Fruit fly (Drosophila melanogaster) whole organism, larva: ENCODE data around the gene dpr3.

Experiments used
- noc ChIP-seq: fragments of 200-800 bp; sonication (Bioruptor generic); optimal IDR thresholded peaks from 3 replicates; lab custom pipeline; 2019; ENCODE audit warnings: missing biosample characterization, mild to moderate bottlenecking, missing genetic modification characterization, moderate library complexity

The dpr3 gene

DNA sequence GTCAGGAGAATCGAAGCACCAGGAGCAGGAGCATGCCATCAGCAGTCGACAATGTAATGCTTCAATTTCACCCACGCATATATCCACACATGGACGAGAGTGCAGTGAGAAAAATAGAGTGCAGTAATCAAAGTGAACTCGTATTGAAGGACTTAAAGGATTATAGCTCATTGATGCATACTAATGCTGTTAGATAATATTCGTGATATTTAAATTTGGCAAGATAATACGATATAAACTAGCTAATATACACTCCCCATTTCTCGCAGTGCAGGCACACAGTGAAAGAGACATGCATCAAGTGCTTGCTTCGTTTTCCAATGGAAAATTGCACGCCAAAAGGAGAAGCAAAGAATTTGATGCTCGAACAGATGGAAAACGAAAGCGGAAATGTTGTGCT lies 36.7 kb downstream of the dpr3 start:
- TF ChIP-seq noc (tag; lab: Kevin White, UChicago) = no peak

DNA sequence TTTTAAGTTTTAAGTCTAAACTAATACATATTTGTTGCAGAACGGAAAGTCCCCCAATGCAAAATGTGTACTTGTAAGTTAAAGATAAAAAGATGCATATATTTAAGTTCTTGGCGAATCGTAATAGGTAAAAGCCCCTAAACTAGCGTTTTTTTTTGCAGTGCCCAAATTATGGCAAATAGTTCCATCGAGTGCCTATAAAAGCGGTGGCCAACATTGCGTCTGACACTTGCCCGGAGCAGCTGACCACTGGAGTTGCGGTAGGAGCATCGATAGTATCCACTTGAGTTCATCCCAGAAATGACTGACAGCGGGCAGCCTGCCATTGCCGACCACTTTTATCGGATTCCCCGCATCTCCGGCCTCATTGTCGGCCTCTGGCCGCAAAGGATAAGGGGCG lies 55.4 kb downstream of the dpr3 start, which contains the start of gene Or22c:
Gene Or22c (plus strand): TSS at position 301 of the 400 bp plus-strand sequence.
- no peak for TF ChIP-seq noc (tag; lab: Kevin White, UChicago)

DNA sequence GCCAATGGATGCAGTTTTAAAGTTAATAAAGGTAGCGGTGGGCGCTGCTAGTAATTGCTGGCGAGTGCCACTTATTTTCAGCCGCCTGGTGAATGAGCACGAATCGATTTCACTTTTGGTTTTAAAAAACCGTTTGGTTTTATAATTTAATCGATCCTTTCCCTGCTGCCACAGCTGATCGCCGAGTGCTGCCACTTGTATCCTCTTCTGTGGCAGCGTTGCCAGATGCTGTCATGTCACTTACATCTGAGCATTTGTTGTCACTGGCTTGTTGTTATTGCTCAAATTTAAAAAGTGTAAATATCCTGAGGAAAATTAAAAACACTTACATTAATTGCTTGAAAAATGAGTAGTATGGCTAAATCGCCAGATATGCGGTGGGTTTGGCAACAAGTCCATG lies 64.4 kb downstream of the dpr3 start, which contains the start of gene Kebab:
Gene Kebab (plus strand): TSS at position 230 of the 400 bp plus-strand sequence.
- TF ChIP-seq noc (tag; lab: Kevin White, UChicago) = no peak

DNA sequence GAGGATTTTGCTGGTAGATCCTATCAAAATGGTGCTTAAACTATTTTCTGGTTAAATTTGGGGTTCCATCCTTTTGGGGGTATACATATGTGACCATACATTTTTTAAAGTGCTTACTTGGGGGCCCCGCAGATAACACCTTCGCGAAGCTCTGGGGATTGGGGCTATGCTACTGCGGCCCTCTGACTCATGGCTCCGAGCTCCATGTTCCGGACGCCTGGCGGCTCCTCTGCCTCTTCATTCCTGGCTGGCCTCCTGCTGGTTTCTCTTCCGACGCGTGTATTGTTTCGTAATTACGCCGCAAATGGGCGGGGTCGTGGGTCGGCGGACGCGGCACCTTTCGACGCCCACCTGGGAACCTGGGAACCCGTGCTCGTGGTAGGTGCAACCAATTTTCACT lies 64.9 kb downstream of the dpr3 start:
- TF ChIP-seq noc (tag; lab: Kevin White, UChicago) = no peak

DNA sequence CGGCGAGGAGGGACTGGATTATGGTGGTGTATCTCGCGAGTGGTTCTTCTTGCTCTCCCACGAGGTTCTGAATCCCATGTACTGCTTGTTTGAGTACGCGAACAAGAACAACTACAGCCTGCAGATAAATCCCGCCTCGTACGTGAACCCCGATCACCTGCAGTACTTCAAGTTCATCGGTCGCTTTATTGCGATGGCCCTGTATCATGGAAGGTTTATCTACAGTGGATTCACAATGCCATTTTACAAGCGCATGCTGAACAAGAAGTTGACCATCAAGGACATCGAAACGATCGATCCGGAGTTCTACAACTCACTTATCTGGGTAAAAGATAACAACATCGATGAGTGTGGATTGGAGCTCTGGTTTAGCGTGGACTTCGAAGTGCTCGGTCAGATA lies 67.6 kb downstream of the dpr3 start:
- TF ChIP-seq noc (tag; lab: Kevin White, UChicago) = no peak

DNA sequence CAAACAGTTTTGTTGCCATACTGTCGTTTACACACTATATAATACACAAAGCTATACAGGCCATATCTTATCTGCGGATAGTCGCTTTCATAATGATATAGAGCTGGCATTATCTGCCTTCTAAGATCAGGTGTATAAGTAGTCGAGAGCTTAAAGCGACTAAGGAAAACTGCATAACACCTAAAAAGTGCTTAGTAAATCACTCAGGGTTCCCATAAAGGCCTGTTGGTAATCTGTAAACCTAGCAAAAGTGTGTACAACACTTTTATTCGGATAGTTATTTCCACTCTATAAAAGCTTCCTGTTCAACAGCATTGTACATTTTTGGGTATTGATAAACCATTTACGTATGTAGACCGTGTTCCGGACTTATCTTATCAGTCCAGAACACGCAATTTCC lies 70.2 kb downstream of the dpr3 start:
- no peak for TF ChIP-seq noc (tag; lab: Kevin White, UChicago)

DNA sequence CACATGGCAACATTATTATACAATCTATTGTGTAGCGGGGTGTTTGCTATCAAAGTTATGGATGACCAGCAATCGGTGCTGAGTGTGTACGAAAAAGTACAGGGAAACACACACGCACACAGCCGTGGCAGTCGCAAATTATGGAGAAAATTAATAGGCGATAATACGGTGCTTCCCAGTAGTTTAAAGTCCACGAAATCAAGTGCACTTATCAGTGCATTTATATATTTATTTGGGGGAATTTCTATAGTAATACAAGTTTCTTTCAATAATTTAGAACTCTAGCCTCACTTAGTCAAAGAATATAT lies 70.8 kb downstream of the dpr3 start:
- no peak for TF ChIP-seq noc (tag; lab: Kevin White, UChicago)

DNA sequence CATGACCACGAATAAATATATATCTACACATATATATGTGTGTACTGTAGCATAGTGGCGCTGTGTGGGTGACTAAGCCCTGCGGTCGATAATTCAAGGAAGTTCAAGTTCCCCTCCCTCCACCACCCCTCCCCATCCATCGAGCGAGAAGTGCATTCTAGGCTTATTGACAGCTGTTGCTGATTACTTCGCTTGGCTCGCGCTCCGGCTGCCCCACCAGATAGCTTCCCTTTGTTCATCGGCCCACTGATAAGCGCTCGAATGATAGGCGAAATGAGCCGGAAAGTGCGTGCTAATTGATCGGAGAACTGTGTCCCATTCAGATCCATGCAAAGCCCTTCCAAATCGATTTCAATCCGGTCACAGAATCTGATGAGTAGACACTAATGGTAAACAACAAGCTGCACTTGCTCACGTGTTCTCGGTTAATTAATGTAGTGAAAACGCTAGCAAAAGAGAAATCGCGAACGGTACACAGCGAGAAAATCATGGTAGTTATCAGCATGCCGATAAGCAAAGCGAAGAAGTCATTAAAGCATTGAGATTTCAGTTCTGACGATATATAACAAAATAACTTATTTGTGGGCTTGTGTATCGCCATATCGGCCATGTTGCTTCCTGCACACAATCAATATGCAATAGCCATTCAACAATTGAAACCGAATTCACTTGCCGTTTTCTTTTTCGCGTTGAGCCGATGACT lies 71.3 kb downstream of the dpr3 start:
- no peak for TF ChIP-seq noc (tag; lab: Kevin White, UChicago)

DNA sequence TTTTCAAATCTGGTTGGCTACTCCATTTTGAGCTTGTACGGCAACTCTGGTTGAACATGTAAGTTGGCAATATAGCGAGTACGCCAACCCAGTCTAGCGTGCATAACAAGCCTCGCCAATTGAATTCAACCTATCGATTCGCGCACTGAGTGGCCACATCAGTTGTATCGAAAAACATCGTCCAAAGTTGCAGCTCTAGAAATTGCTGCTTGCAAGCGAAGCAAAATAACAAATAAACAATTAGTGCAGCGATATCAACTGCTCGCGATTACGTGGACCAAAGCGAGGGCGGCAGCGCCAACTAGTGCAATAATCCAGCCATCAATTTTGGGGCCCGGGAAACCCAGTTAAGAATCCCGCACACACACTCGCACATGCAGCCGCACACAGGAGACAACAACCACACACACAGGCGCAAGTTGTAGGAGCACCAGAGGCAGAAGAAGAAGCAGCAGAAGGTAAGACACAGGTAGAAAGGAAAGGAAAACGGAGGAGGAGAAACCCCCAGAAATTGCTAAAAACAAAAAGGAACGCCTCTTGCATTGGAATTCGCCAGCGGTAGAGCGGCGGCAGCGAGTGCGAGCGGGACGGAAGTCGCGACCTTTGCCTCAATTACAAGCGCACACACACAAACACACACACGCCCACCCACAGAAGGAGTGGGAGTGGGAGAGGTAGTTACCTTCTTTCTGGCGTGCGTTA lies 72.0 kb downstream of the dpr3 start:
- no peak for TF ChIP-seq noc (tag; lab: Kevin White, UChicago)

DNA sequence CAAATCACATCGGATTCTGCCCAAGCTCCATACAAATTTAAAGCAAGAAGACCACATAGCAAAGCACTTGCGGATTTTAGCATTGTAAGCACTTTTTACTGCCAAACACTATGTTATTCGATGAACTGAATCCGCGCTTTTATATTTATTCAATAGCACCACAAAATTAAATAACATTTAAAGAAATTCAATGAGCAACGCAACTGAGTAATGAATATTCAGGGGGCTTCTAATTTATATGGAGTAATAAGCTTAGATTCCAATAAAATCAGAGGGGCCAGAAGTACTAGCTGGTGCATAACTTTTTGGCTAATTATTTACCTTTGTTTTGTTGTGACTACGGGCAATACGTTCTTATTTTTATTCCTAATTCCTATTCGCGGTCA lies 72.5 kb downstream of the dpr3 start, which contains the start of gene lectin-22C:
Gene lectin-22C (minus strand): TSS at position 101 of the 386 bp plus-strand sequence.
- no peak for TF ChIP-seq noc (tag; lab: Kevin White, UChicago)

DNA sequence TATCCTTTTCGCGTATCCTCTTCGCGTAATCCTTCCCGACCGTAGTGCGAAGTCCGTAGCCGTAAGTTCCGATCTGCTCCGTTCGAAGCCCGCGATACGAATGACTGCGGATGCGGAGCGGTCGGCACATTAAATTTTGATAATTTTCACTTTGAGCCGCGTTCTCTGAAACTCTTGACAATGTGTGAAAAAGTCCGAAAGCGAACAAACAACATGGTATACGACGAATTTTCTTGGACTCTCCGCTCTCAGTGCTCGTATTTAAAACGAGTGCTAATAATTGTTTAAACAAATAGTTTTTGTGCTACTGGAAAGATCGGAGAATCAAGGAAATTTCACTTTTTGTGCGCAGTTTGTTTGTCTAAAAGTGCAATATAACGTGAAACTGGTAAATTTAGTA lies 73.7 kb downstream of the dpr3 start, which contains the start of gene CG42296:
Gene CG42296 (minus strand): TSS at position 101 of the 400 bp plus-strand sequence.
- TF ChIP-seq noc (tag; lab: Kevin White, UChicago) = no peak

DNA sequence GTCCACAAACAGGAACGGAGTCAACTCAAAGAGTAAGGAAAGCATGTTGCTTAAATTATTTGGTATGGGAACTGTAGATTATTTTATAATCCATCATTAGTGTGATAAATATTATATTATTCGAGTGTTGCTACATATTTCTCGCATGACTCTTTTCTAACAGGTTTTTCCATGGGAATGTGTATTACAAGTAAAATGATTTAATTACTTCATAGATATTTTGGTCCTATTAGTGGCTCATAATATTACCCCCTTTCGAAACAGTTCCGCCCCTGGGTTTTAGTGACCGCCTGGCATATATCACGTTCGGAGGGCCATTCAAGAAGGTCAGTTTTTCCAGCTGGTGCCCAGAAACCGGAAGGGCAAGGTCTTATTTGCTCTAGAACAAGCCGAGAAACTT lies 77.6 kb downstream of the dpr3 start:
- TF ChIP-seq noc (tag; lab: Kevin White, UChicago) = no peak

DNA sequence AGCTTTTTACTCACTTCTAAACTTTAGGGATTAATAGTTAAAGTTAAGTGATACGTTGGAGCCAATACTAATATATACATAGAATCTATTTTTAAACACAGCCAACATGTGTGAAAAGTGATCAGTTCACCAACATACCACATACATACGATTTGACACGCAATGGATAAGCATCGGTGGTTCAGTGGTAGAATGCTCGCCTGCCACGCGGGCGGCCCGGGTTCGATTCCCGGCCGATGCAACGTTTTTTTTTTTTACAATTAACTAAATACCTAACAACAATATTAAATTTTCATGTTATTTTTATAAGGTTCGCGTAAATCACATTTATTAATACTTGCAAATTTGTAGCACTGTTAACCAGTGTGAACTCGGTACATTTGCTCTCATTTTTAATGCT lies 78.2 kb downstream of the dpr3 start:
- TF ChIP-seq noc (tag; lab: Kevin White, UChicago) = no peak

DNA sequence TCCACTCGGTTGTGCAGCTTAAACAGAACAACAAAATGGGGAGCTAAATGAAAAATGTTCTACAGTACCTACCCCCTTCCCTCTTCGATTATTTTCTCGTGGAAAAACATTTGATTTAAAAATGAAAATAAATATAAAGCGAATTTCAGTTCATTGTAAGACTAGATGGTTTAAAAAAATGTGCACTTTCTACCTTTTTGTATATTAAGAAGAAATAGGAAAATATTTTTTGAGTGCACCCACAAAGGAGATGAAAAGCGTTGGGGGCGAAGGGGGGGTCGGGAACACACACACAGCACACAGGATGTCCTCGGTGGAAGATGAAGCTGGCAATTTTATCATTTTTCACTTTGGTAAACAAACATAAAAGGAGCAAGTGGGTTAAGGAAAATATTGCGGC lies 86.9 kb downstream of the dpr3 start:
- no peak for TF ChIP-seq noc (tag; lab: Kevin White, UChicago)

DNA sequence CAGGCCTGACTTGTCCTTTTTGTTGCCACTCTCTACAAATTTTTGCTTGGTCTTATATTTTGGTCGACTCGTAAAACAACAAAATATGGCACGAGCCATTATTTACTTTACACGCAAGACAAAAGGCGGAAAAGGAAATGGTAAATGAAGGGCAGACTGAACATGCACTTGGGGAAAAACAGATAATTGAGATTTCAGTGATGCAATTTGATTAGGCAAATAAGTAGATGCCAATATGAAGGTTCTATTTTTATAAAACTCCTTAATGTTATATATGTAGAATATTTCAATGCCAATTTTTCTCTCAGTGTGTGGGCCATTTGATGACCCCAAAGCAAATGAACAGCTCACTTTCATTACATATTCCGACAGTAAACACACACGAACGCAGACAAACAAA lies 94.5 kb downstream of the dpr3 start:
- TF ChIP-seq noc (tag; lab: Kevin White, UChicago) = no peak

DNA sequence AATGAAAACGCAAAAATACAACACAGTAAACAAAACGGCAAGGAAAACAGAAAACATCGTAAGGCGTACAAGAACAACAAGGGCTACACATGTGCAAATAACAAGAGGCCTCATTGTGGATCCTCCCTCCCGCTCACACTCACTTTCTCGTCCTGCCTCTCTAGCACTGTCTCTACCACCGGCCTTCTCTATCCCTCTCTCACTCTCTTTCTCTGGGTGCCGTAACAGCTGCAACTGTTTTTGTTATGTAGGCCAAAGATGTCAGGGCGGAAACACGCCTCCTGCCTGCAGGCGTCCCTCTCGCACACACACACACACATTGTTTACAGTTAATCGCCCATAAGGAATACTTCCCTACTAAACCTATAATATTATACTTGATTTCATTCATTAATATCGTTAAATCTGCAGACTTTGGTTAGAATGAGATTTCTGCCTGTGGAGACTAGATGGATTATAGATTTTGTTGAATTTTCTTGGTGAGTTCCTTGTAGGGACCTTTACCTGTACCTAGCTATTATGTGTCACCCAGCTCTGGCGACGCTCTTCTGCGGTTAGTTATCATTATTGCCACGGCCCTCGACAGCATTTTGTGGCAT lies 95.7 kb downstream of the dpr3 start:
- TF ChIP-seq noc (tag; lab: Kevin White, UChicago) = no peak

DNA sequence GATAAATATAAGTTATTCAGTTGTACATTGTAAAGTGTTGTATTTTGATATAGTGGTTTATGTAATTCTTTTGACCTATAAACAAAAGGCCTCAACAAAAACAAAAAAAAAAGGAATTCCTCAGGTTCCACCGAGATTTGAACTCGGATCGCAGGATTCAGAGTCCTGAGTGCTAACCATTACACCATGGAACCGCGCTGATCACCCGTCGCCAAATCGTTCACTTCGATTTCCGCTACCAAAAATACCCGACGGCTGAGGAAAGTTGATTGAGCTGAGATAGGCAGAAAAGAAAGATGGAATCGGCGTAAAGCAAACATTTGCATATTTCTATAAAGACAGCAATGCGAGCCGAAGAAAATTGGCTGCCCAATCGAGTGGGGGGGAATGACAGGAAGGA lies 96.6 kb downstream of the dpr3 start:
- no peak for TF ChIP-seq noc (tag; lab: Kevin White, UChicago)
